Worm (Caenorhabditis elegans): ENCODE data around the gene kel-10.

DNA sequence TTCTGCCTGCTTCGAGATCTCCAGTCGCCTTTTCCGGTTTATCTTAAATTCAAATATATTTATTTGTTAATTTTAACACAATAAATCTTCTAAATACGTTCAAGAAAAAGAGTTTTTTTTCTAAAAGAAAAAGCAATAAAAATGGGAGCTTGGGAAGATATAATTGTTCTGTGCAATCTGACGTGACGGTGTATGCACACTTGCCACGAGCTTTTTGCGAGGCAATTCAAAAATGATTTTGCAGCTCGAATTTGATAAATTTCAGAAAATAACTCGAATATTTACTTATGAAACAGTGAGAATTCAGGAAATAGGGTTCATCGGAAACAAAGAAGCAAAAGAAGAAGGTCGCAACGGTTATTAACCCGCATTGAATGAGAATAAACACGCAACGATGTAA is 8.2 kb downstream of the kel-10 start:
- TF ChIP-seq mdl-1 (tag; optimal IDR thresholded peaks at IDR 0.05) (no peak), jun-1 (tag; optimal IDR thresholded peaks at IDR 0.05) (no peak), nfya-1 (tag; optimal IDR thresholded peaks at IDR 0.05; ENCODE audit: insufficient read depth) (peak; percentile 22), nhr-11 (tag; optimal IDR thresholded peaks at IDR 0.05) (no peak), ama-1 (optimal IDR thresholded peaks at IDR 0.05) (no peak), ztf-11 (tag; optimal IDR thresholded peaks at IDR 0.05) (no peak), tbx-2 (tag; optimal IDR thresholded peaks at IDR 0.05) (no peak), ZK546.5 (tag; optimal IDR thresholded peaks at IDR 0.05) (no peak), ztf-4 (tag; optimal IDR thresholded peaks at IDR 0.05) (no peak), aly-2 (tag; optimal IDR thresholded peaks at IDR 0.05) (no peak), unc-62 (GFP tag; optimal IDR thresholded peaks at IDR 0.05) (no peak), fkh-10 (GFP tag; optimal IDR thresholded peaks at IDR 0.05) (no peak)

All from whole organism, L3 larva.